Fruit fly (Drosophila melanogaster) whole organism, prepupa: Measurements from ENCODE around the gene Jhbp4.

Experiments
- CG11762 ChIP-seq: fragments of 200-800 bp; sonication (Bioruptor generic); optimal IDR thresholded peaks from 3 replicates; lab custom pipeline; 2016; ENCODE audit warnings: missing biosample characterization, missing genetic modification characterization; ENCODE audit not compliant: insufficient read depth
- CG32006 ChIP-seq: fragments of 200-800 bp; sonication (Bioruptor generic); optimal IDR thresholded peaks from 3 replicates; lab custom pipeline; 2017; ENCODE audit warnings: missing biosample characterization, mild to moderate bottlenecking, missing genetic modification characterization
- CG3919 ChIP-seq: fragments of 200-800 bp; sonication (Bioruptor generic); optimal IDR thresholded peaks from 3 replicates; lab custom pipeline; 2016; ENCODE audit warnings: missing biosample characterization, missing genetic modification characterization
- CG6854 ChIP-seq: fragments of 200-800 bp; sonication (Bioruptor generic); optimal IDR thresholded peaks from 2 replicates; lab custom pipeline; 2017; ENCODE audit warnings: missing biosample characterization, mild to moderate bottlenecking, missing genetic modification characterization
- Hr38 ChIP-seq: sonication (Bioruptor generic); optimal IDR thresholded peaks from 2 replicates; lab custom pipeline; 2016; ENCODE audit warnings: missing biosample characterization, missing genetic modification characterization
- Lpt ChIP-seq: fragments of 200-800 bp; sonication (Bioruptor generic); optimal IDR thresholded peaks from 3 replicates; lab custom pipeline; 2016; ENCODE audit warnings: missing biosample characterization, missing genetic modification characterization
- Sox102F ChIP-seq: fragments of 200-800 bp; sonication (Bioruptor generic); optimal IDR thresholded peaks from 2 replicates; lab custom pipeline; 2016; ENCODE audit warnings: missing biosample characterization, mild to moderate bottlenecking, missing genetic modification characterization
- achi ChIP-seq: fragments of 200-800 bp; sonication (Bioruptor generic); optimal IDR thresholded peaks from 3 replicates; lab custom pipeline; 2016; ENCODE audit warnings: missing biosample characterization, missing genetic modification characterization
- dsx ChIP-seq: fragments of 200-800 bp; optimal IDR thresholded peaks from 3 replicates; lab custom pipeline; 2019; ENCODE audit warnings: missing biosample characterization, mild to moderate bottlenecking, missing genetic modification characterization, moderate library complexity; ENCODE audit not compliant: poor library complexity, severe bottlenecking
- fd59A ChIP-seq: fragments of 200-800 bp; sonication (Bioruptor generic); optimal IDR thresholded peaks from 2 replicates; lab custom pipeline; 2017; ENCODE audit warnings: missing biosample characterization, mild to moderate bottlenecking, missing genetic modification characterization, missing genetic modification reagents
- salr ChIP-seq, 2 experiments: fragments of 200-800 bp; sonication (Bioruptor generic); optimal IDR thresholded peaks; 3 replicates each; lab custom pipeline; 2016 to 2018; ENCODE audit warnings: missing biosample characterization in 2 of 2, missing genetic modification characterization in 2 of 2, mild to moderate bottlenecking in 1 of 2

dm6 chr3R:16029584-16029983 lies 13.7 kb upstream of the Jhbp4 start:
- TF ChIP-seq fd59A = no peak
- TF ChIP-seq salr (GFP tag; optimal IDR thresholded peaks at IDR 0.05; lab: Kevin White, UChicago) = no peak
- no peak for TF ChIP-seq CG32006
- no peak for TF ChIP-seq CG3919 (GFP tag; lab: Kevin White, UChicago)
- TF ChIP-seq CG11762 (GFP tag; lab: Kevin White, UChicago) = no peak
- TF ChIP-seq Lpt (GFP tag; lab: Kevin White, UChicago) = no peak
- TF ChIP-seq CG6854 (GFP tag; lab: Kevin White, UChicago) = no peak
- no peak for TF ChIP-seq achi (GFP tag; lab: Kevin White, UChicago)
- no peak for TF ChIP-seq Hr38 (GFP tag; lab: Kevin White, UChicago)
- no peak for TF ChIP-seq Sox102F (GFP tag; lab: Kevin White, UChicago)
- no peak for TF ChIP-seq dsx
